Worm (Caenorhabditis elegans): Measurements from ENCODE around the gene Y54G11A.3.
"Not testable (repeated sequence)": the region's sequence is repeated elsewhere in the genome, so short reads cannot be mapped to it uniquely, and the experiment has no call there.

Y54G11A.3 gene

DNA sequence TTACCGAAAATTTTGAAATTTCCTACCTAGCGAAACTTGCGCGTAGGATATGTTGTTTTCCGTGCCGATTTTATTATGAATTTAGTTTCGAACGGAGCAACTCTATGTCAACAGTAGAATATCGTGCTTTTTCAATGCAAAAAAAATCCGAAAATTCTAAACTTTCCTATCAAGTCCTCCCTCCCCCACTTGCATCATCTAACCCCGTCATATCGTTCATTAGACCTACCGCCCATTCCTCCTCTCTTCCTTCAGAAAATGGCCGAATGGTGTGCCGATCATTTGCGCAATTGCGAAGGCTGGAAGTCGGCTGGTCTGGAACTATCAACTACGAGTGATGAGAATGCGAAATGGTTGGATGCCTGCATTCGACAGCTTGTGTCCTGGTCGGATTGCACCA lies 20.6 kb downstream of the Y54G11A.3 start, which contains the start of gene Y54G11A.7:
Gene Y54G11A.7, plus strand, starts transcription at position 256 of the 400 bp plus-strand sequence.
- TF ChIP-seq flt-1 (GFP tag; IDR thresholded peaks at IDR 0.05); klf-2 (GFP tag; conservative IDR thresholded peaks at IDR 0.05); ref-1 (GFP tag; conservative IDR thresholded peaks at IDR 0.05): not testable (repeated sequence)

DNA sequence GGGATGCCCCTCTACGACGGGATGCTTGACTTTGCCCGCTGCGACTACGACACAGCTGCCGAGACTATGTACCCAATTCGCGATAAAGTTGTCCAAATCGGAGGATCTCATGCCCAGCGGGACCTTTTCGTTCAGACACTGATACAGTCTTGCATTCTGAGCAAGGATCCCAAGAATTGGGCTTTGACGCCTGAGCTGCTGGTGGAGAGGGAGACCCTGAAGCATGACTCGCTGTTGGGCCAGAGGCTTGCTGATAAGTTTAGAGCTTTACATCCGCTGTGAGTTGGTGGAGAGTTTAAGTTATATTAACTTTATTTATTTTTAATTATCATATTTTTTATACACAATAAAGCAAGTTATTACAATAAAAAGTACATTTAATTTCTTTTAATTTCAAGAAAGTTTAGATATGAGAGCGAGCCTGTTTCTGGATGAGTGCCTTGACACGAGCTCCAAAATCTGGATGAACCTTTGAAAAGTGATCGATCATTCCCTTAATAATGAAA lies 22.9 kb downstream of the Y54G11A.3 start:
- TF ChIP-seq cog-1 (tag; optimal IDR thresholded peaks at IDR 0.05) (no peak), ref-1 (GFP tag; conservative IDR thresholded peaks at IDR 0.05) (no peak), T22C8.4 (GFP tag; IDR thresholded peaks at IDR 0.05) (no peak), klf-2 (GFP tag; conservative IDR thresholded peaks at IDR 0.05) (no peak), ztf-29 (GFP tag; IDR thresholded peaks at IDR 0.05) (no peak), med-1 (GFP tag; optimal IDR thresholded peaks at IDR 0.05; ENCODE audit: insufficient read depth) (no peak), flt-1 (GFP tag; IDR thresholded peaks at IDR 0.05) (no peak), tab-1 (GFP tag; IDR thresholded peaks at IDR 0.05) (no peak), ztf-23 (GFP tag; IDR thresholded peaks at IDR 0.05) (no peak)

DNA sequence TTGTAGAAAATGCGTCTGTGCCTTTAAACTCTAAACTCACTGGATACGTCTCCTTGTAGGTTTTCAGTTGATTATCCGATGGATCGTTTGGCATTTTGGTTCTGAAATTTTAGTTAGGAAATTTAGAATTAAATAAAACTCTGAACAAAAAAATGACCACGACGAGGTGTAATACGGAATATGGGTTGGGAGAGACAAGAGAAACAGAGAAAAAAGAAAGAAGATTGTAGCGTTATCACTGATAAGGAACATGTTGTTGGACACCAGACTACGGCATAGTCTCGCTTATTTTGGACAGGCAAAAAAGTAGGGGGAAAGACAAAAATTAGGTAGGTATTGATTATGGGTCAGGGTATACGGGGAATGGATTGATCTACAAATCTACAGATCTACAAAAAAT lies 25.5 kb downstream of the Y54G11A.3 start, which contains the start of gene ctl-2:
Gene ctl-2, minus strand, starts transcription at position 101 of the 400 bp plus-strand sequence.
- TF ChIP-seq cog-1 (tag; optimal IDR thresholded peaks at IDR 0.05); flt-1 (GFP tag; IDR thresholded peaks at IDR 0.05); ztf-23 (GFP tag; IDR thresholded peaks at IDR 0.05): not testable (repeated sequence)

DNA sequence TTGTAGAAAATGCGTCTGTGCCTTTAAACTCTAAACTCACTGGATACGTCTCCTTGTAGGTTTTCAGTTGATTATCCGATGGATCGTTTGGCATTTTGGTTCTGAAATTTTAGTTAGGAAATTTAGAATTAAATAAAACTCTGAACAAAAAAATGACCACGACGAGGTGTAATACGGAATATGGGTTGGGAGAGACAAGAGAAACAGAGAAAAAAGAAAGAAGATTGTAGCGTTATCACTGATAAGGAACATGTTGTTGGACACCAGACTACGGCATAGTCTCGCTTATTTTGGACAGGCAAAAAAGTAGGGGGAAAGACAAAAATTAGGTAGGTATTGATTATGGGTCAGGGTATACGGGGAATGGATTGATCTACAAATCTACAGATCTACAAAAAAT lies 29.7 kb downstream of the Y54G11A.3 start, which contains the start of gene ctl-1:
Gene ctl-1, minus strand, starts transcription at position 101 of the 400 bp plus-strand sequence.
- not testable (repeated sequence) for TF ChIP-seq T22C8.4 (GFP tag; IDR thresholded peaks at IDR 0.05); tab-1 (GFP tag; IDR thresholded peaks at IDR 0.05); ref-1 (GFP tag; conservative IDR thresholded peaks at IDR 0.05)

DNA sequence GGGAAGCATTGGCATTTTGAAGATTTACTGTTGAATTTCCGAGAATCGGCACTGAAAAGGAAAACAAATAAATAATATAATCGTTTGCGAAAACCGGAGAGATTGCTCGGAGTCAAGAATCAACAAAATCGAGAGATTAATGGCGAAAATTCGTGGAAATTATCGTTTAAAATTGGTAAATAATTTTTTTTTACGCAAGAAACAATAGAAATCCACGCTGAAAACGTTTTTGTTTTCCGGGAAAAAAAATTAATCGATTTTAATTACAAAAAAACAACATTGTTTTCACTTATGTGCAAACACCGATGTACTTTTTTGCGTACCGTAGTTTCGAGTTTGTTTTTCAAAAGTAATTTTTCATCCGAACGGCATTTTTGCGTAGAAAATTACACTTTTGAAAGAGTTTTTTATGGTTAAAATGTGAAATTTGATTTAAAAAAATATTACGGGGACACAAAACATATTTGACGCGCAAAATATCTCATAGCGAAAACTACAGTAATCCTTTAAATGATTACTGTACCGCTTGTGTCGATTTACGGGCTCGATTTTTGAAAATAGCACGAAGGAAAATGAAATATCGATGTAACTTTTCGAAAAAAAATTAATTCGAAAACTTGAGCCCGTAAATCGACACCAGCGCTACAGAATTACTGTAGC lies 34.4 kb downstream of the Y54G11A.3 start, which contains the start of gene ctl-3:
Gene ctl-3, minus strand, starts transcription at position 51 of the 660 bp plus-strand sequence.
- no peak for TF ChIP-seq med-1 (GFP tag; optimal IDR thresholded peaks at IDR 0.05; ENCODE audit: insufficient read depth)
- TF ChIP-seq T22C8.4 (GFP tag; IDR thresholded peaks at IDR 0.05): no peak
- no peak for TF ChIP-seq ztf-23 (GFP tag; IDR thresholded peaks at IDR 0.05)
- no peak for TF ChIP-seq klf-2 (GFP tag; conservative IDR thresholded peaks at IDR 0.05)
- no peak for TF ChIP-seq flt-1 (GFP tag; IDR thresholded peaks at IDR 0.05)
- no peak for TF ChIP-seq ztf-29 (GFP tag; IDR thresholded peaks at IDR 0.05)
- TF ChIP-seq ref-1 (GFP tag; conservative IDR thresholded peaks at IDR 0.05): no peak
- TF ChIP-seq cog-1 (tag; optimal IDR thresholded peaks at IDR 0.05): no peak

DNA sequence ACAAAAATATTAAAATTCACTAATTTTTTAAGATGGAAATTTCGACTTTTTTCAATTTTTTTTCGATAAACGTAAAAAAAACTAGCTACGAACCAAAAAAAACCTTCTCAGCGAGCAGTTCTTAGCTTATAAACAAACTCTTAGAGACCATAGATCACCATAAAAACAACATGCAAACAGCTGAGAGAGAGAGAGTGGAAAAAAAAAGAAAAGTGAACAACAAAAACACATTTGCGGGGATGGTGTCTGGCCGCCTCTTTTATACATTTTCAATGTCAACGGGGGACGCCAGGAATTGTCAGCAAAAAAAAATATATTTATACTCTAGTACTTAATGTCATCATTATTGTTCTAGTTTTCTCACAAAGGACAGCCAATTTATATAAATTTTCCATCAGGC lies 35.1 kb downstream of the Y54G11A.3 start:
- TF ChIP-seq tab-1 (GFP tag; IDR thresholded peaks at IDR 0.05) (no peak), klf-2 (GFP tag; conservative IDR thresholded peaks at IDR 0.05) (no peak), cog-1 (tag; optimal IDR thresholded peaks at IDR 0.05) (no peak), T22C8.4 (GFP tag; IDR thresholded peaks at IDR 0.05) (no peak), ztf-23 (GFP tag; IDR thresholded peaks at IDR 0.05) (no peak), ztf-29 (GFP tag; IDR thresholded peaks at IDR 0.05) (no peak), flt-1 (GFP tag; IDR thresholded peaks at IDR 0.05) (no peak), ref-1 (GFP tag; conservative IDR thresholded peaks at IDR 0.05) (no peak), med-1 (GFP tag; optimal IDR thresholded peaks at IDR 0.05; ENCODE audit: insufficient read depth) (no peak)

DNA sequence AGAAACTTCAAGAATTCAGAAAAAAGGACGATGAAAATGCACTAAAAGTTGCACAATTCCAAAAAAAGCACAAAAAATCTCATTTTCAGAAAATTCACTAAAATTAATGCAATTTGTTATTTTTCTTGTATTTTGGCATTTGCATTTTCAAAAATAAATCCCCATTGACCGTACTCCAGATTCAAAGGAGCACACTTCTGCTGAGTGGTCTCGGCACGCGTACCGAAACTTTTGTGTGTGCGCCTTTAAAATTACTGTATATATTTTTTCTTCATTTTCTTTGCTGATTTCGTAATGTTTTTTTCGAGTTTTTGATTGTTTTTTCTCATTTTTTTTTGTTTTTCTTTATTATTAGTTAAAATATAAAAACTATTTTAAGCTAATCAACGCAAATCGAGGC lies 35.8 kb downstream of the Y54G11A.3 start:
- no peak for TF ChIP-seq med-1 (GFP tag; optimal IDR thresholded peaks at IDR 0.05; ENCODE audit: insufficient read depth)
- no peak for TF ChIP-seq cog-1 (tag; optimal IDR thresholded peaks at IDR 0.05)
- TF ChIP-seq klf-2 (GFP tag; conservative IDR thresholded peaks at IDR 0.05): no peak
- TF ChIP-seq ztf-23 (GFP tag; IDR thresholded peaks at IDR 0.05): no peak
- TF ChIP-seq ztf-29 (GFP tag; IDR thresholded peaks at IDR 0.05): no peak
- TF ChIP-seq ref-1 (GFP tag; conservative IDR thresholded peaks at IDR 0.05): no peak
- no peak for TF ChIP-seq tab-1 (GFP tag; IDR thresholded peaks at IDR 0.05)
- no peak for TF ChIP-seq T22C8.4 (GFP tag; IDR thresholded peaks at IDR 0.05)
- TF ChIP-seq flt-1 (GFP tag; IDR thresholded peaks at IDR 0.05): no peak

DNA sequence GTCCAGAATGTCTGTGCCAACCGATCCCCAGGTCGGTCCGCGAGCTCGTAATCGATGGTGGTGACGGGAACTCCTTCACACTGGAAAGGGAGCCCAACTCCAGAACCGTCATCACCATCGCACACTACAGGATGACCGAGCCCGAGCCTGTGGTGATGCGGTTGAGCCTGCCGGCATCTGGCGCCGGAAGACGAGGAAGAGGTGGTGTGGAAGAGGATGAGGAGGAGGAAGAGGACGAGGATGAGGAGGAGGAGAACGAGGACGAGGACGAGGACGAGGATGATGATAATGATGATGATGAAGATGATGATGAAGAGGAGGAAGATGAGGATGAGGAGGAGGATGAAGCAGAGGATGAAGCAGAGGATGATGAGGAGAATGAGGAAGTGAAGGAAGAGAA lies 41.6 kb downstream of the Y54G11A.3 start, which contains the start of gene Y54G11A.14:
Gene Y54G11A.14, plus strand, starts transcription at position 132 of the 400 bp plus-strand sequence.
- TF ChIP-seq cog-1 (tag; optimal IDR thresholded peaks at IDR 0.05): no peak
- no peak for TF ChIP-seq ztf-23 (GFP tag; IDR thresholded peaks at IDR 0.05)
- no peak for TF ChIP-seq T22C8.4 (GFP tag; IDR thresholded peaks at IDR 0.05)
- TF ChIP-seq flt-1 (GFP tag; IDR thresholded peaks at IDR 0.05): no peak
- TF ChIP-seq tab-1 (GFP tag; IDR thresholded peaks at IDR 0.05): no peak
- TF ChIP-seq ref-1 (GFP tag; conservative IDR thresholded peaks at IDR 0.05): no peak
- no peak for TF ChIP-seq med-1 (GFP tag; optimal IDR thresholded peaks at IDR 0.05; ENCODE audit: insufficient read depth)
- TF ChIP-seq klf-2 (GFP tag; conservative IDR thresholded peaks at IDR 0.05): no peak
- TF ChIP-seq ztf-29 (GFP tag; IDR thresholded peaks at IDR 0.05): no peak

DNA sequence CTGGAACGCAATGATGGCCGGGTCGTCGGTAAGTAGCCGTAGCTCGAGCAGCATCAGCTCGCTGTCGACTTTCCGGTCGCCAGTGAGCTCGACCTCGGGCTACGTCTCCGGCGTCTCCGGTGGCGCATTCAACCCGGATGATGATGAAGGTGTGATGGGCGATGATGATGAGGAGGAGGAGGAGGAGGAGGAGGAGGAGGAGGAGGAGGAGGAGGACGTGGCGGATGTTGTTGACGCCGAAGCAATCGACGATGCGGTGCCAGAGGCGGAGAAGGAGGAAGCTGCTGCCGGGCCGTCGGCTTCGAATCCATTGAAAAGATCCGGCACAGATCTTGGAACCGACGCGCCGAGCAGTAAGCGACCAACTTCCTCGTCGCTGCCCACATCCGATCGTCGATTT lies 42.8 kb downstream of the Y54G11A.3 start:
- TF ChIP-seq med-1 (GFP tag; optimal IDR thresholded peaks at IDR 0.05; ENCODE audit: insufficient read depth) (no peak), T22C8.4 (GFP tag; IDR thresholded peaks at IDR 0.05) (no peak), klf-2 (GFP tag; conservative IDR thresholded peaks at IDR 0.05) (no peak), tab-1 (GFP tag; IDR thresholded peaks at IDR 0.05) (no peak), flt-1 (GFP tag; IDR thresholded peaks at IDR 0.05) (no peak), ztf-29 (GFP tag; IDR thresholded peaks at IDR 0.05) (no peak), cog-1 (tag; optimal IDR thresholded peaks at IDR 0.05) (no peak), ref-1 (GFP tag; conservative IDR thresholded peaks at IDR 0.05) (no peak), ztf-23 (GFP tag; IDR thresholded peaks at IDR 0.05) (no peak)

DNA sequence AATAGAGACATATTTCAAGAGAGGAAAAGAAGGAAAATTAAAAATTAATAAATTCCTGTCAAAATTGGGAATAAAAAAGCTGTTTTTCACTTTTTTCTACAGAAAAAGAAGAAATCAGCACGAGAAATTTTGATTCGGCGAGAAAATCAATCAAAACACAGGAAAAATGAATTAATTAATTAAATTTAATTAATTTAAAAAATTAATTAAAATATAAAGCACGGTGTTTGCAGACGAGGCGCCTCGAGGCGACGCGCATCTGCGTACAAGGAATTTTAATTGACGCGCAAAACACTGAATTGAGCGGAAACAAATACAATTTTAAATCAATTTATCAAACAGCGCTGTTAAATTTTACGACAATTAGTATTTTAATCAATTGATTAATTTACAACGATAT lies 44.8 kb downstream of the Y54G11A.3 start:
- TF ChIP-seq cog-1 (tag; optimal IDR thresholded peaks at IDR 0.05) (no peak), ref-1 (GFP tag; conservative IDR thresholded peaks at IDR 0.05) (no peak), tab-1 (GFP tag; IDR thresholded peaks at IDR 0.05) (no peak), klf-2 (GFP tag; conservative IDR thresholded peaks at IDR 0.05) (no peak), ztf-29 (GFP tag; IDR thresholded peaks at IDR 0.05) (no peak), T22C8.4 (GFP tag; IDR thresholded peaks at IDR 0.05) (no peak), flt-1 (GFP tag; IDR thresholded peaks at IDR 0.05) (0 out of 2 replicates have a peak, but pooled peaks have one; percentile 53), med-1 (GFP tag; optimal IDR thresholded peaks at IDR 0.05; ENCODE audit: insufficient read depth) (no peak), ztf-23 (GFP tag; IDR thresholded peaks at IDR 0.05) (peak; percentile 41; the same call in 1 of the 2 replicates)
